Fruit fly (Drosophila melanogaster): ENCODE measurements around the gene CycK.

DNA sequence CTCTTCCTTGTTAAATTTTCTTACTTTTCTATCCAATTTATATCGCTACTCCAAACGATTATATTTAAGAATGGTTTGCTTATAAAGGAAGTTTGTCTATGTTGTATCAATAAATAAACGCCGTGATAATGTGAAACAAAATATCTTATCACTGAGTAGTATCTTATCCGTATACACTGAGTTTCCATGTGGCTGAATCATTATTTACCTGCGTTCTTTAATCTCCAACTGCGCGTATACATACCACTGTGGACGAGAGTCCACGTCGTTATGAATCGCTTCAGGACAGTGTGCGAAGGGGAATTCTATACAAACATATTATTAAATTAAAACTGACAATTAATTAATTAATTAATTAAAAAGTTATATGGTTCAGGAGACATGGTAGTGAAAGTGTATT is 9.4 kb upstream of the CycK start:
- TF ChIP-seq CTCF (optimal IDR thresholded peaks at IDR 0.05) = no peak
- no peak for TF ChIP-seq CG8478 (optimal IDR thresholded peaks at IDR 0.05)

All from S2 (cell line).